Fruit fly (Drosophila melanogaster) whole organism, prepupa: ENCODE results near the gene CG17801.

Experiments used
- Hr38 ChIP-seq: sonication (Bioruptor generic); optimal IDR thresholded peaks from 2 replicates; lab custom pipeline; 2016; ENCODE audit warnings: missing biosample characterization, missing genetic modification characterization
- dac ChIP-seq: fragments of 200-800 bp; sonication (Bioruptor generic); optimal IDR thresholded peaks from 2 replicates; lab custom pipeline; 2017; ENCODE audit warnings: missing biosample characterization, mild to moderate bottlenecking, missing genetic modification characterization

DNA sequence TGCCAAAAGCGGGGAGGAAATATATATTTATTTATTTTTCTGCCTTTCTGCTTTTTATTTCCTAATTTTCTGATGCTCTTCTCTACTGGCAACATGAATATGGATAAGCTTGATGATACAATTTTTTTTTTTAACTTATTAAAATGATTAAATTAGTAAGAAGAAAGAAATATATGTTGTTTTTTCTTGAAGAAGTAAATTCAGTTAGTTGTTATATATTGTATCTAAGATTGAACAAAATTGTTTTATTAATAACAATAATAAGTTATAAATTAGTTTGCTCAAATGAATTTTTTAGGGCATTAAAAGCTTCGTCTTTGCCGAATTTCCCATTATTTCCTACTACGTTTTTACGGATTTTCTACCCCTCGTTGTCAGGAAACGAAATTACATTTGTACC, 23.6 kb upstream of the CG17801 start:
- TF ChIP-seq Hr38 (GFP tag; lab: Kevin White, UChicago) (no peak), dac (GFP tag; lab: Kevin White, UChicago) (no peak)
